Worm (Caenorhabditis elegans) whole organism, young adult: Measurements from ENCODE around the gene K09E9.1.

ENCODE experiments used
- B0261.1 ChIP-seq: sonication (generic microtip); optimal IDR thresholded peaks from 2 replicates; lab custom pipeline; 2016; ENCODE audit warnings: mild to moderate bottlenecking, missing genetic modification characterization, moderate library complexity, missing compliant biosample characterization
- Y67H2A.10 ChIP-seq: fragments of 200-800 bp; sonication (Bioruptor generic); conservative IDR thresholded peaks from 2 replicates; pipeline ENCODE4 v1.3.6; 2022; ENCODE audit warnings: missing genetic modification reagents, missing genetic modification characterization, missing compliant biosample characterization
- ama-1 ChIP-seq, 3 experiments: fragments of 150-350 bp in 1 of 3; sonication (generic microtip) in 2 of 3; optimal IDR thresholded peaks; 2 replicates each; lab custom pipeline; 2014 to 2018; ENCODE audit warnings: missing biosample characterization in 2 of 3, missing genetic modification characterization in 2 of 3, missing genetic modification reagents in 2 of 3
- athp-1 ChIP-seq: sonication (generic microtip); optimal IDR thresholded peaks from 2 replicates; lab custom pipeline; 2017; ENCODE audit warnings: mild to moderate bottlenecking, missing genetic modification characterization, missing compliant biosample characterization
- dpff-1 ChIP-seq: sonication (generic microtip); optimal IDR thresholded peaks from 2 replicates; lab custom pipeline; 2017; ENCODE audit warnings: mild to moderate bottlenecking, missing genetic modification characterization, missing compliant biosample characterization
- efl-1 ChIP-seq: fragments of 150-350 bp; optimal IDR thresholded peaks from 2 replicates; lab custom pipeline; 2014; ENCODE audit warnings: missing biosample characterization, missing genetic modification reagents, missing genetic modification characterization
- ekl-4 ChIP-seq: fragments of 200-800 bp; sonication (Bioruptor generic); IDR thresholded peaks from 2 replicates; pipeline ENCODE4 v1.3.6; 2022; ENCODE audit warnings: missing genetic modification reagents, missing genetic modification characterization, missing compliant biosample characterization
- hlh-12 ChIP-seq: sonication (generic microtip); optimal IDR thresholded peaks from 2 replicates; lab custom pipeline; 2016; ENCODE audit warnings: missing genetic modification characterization, missing compliant biosample characterization
- madf-10 ChIP-seq: sonication (generic microtip); optimal IDR thresholded peaks from 2 replicates; lab custom pipeline; 2016; ENCODE audit warnings: mild to moderate bottlenecking, missing genetic modification characterization, missing compliant biosample characterization
- nhr-27 ChIP-seq: fragments of 200-800 bp; sonication (Bioruptor generic); optimal IDR thresholded peaks from 2 replicates; lab custom pipeline; 2018; ENCODE audit warnings: mild to moderate bottlenecking, missing genetic modification characterization, moderate library complexity, missing compliant biosample characterization
- pha-4 ChIP-seq: fragments of 150-350 bp; sonication (generic microtip); optimal IDR thresholded peaks from 2 replicates; lab custom pipeline; 2014; ENCODE audit warnings: missing biosample characterization, missing genetic modification reagents, missing genetic modification characterization
- rcor-1 ChIP-seq: fragments of 200-800 bp; sonication (Bioruptor generic); IDR thresholded peaks from 2 replicates; pipeline ENCODE4 v1.3.6; 2022; ENCODE audit warnings: missing genetic modification reagents, missing genetic modification characterization, missing compliant biosample characterization
- snpc-3.4 ChIP-seq: sonication (generic microtip); optimal IDR thresholded peaks from 2 replicates; lab custom pipeline; 2017; ENCODE audit warnings: missing genetic modification characterization, mild to moderate bottlenecking, missing compliant biosample characterization, antibody characterized with exemption, moderate library complexity, missing genotype, missing genetic modification reagents
- snpc-4 ChIP-seq, 5 experiments: fragments of 150-350 bp in 1 of 5; sonication (generic microtip) in 4 of 5; optimal IDR thresholded peaks; 2 replicates each; lab custom pipeline; 2014 to 2018; ENCODE audit warnings: missing genetic modification characterization in 5 of 5, missing biosample characterization in 3 of 5, antibody characterized with exemption in 2 of 5, mild to moderate bottlenecking in 2 of 5, missing compliant biosample characterization in 2 of 5, missing genotype in 2 of 5, moderate library complexity in 2 of 5, missing genetic modification reagents in 1 of 5

- TF ChIP-seq pha-4 (tag; lab: Kevin White, UChicago) (no peak), Y67H2A.10 (GFP tag; lab: Robert Waterston, UW) (no peak), athp-1 (no peak), ama-1 (optimal IDR thresholded peaks at IDR 0.05; lab: Kevin White, UChicago) (no peak), ama-1 (GFP tag; optimal IDR thresholded peaks at IDR 0.05; lab: Kevin White, UChicago) (no peak), madf-10 (tag; lab: Kevin White, UChicago) (no peak), nhr-27 (tag; lab: Kevin White, UChicago) (no peak), rcor-1 (GFP tag; lab: Robert Waterston, UW) (no peak), B0261.1 (tag; lab: Kevin White, UChicago) (no peak), dpff-1 (tag; lab: Kevin White, UChicago) (no peak), ekl-4 (GFP tag; lab: Robert Waterston, UW) (no peak), hlh-12 (tag; lab: Kevin White, UChicago) (no peak), snpc-3.4 (tag; lab: Kevin White, UChicago) (no peak), efl-1 (GFP tag; lab: Kevin White, UChicago) (no peak), snpc-4 (GFP tag; optimal IDR thresholded peaks at IDR 0.05; lab: Kevin White, UChicago) (no peak), snpc-4 (tag; optimal IDR thresholded peaks at IDR 0.05; lab: Kevin White, UChicago) (no peak)
Measured at ce11 chrX:15617168-15617567, 3.1 kb upstream of the K09E9.1 start.
